Worm (Caenorhabditis elegans): ENCODE measurements around the gene bas-1.

The bas-1 gene

ce11 chrIII:5611604-5612324, at the start of gene bas-1:
Gene bas-1 (plus strand): TSS chrIII:5612274.
- no peak for TF ChIP-seq ceh-16 (tag; optimal IDR thresholded peaks at IDR 0.05)
- TF ChIP-seq ztf-11 (tag; optimal IDR thresholded peaks at IDR 0.05): no peak
- TF ChIP-seq fos-1 (tag; optimal IDR thresholded peaks at IDR 0.05): peak; percentile 53

DNA sequence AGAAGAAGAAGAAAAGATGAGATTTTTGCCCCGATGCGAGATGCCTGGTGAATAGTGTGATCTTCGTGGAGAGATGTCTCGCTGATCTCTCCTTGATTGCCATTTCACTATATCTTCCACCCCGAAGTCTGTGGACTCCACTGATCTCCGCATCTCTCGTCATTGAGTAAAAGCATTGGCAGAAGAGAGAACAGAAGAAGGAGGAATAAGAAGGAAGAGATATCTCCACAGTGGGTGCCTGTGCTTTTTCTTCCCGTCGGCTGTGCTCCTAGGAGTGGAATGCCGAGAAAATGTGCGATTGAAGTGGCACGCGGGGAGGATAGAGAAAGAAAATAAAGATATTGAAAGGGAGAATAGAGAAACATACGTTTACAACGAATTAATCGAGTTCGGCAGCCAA, 48.4 kb upstream of the bas-1 start:
- TF ChIP-seq nhr-10 (tag; optimal IDR thresholded peaks at IDR 0.05): no peak
- TF ChIP-seq nhr-12 (tag; optimal IDR thresholded peaks at IDR 0.05): no peak
- TF ChIP-seq ztf-4 (tag; optimal IDR thresholded peaks at IDR 0.05): no peak
- TF ChIP-seq nhr-11 (tag; optimal IDR thresholded peaks at IDR 0.05): no peak
- TF ChIP-seq nhr-237 (tag; optimal IDR thresholded peaks at IDR 0.05): no peak
- TF ChIP-seq peb-1 (tag; optimal IDR thresholded peaks at IDR 0.05): no peak
- TF ChIP-seq lin-13 (GFP tag; optimal IDR thresholded peaks at IDR 0.05): no peak
- peak; percentile 76 for TF ChIP-seq nhr-129 (tag; optimal IDR thresholded peaks at IDR 0.05)
- no peak for TF ChIP-seq nhr-77 (tag; optimal IDR thresholded peaks at IDR 0.05)
- TF ChIP-seq ceh-82 (tag; optimal IDR thresholded peaks at IDR 0.05): no peak
- no peak for TF ChIP-seq sma-3 (GFP tag; optimal IDR thresholded peaks at IDR 0.05)
- no peak for TF ChIP-seq nhr-25 (tag; optimal IDR thresholded peaks at IDR 0.05)
- no peak for TF ChIP-seq alr-1 (tag; optimal IDR thresholded peaks at IDR 0.05)
- TF ChIP-seq aly-2 (tag; optimal IDR thresholded peaks at IDR 0.05): no peak
- no peak for TF ChIP-seq unc-62 (GFP tag; optimal IDR thresholded peaks at IDR 0.05)
- no peak for TF ChIP-seq lin-39 (tag; optimal IDR thresholded peaks at IDR 0.05)
- TF ChIP-seq sma-9 (GFP tag; optimal IDR thresholded peaks at IDR 0.05): no peak
- no peak for TF ChIP-seq sma-9 (tag; optimal IDR thresholded peaks at IDR 0.05)
- TF ChIP-seq Y55F3AM.14 (GFP tag; optimal IDR thresholded peaks at IDR 0.05): no peak
- TF ChIP-seq ztf-1 (GFP tag; conservative IDR thresholded peaks at IDR 0.05): no peak
- TF ChIP-seq lsy-2 (tag; optimal IDR thresholded peaks at IDR 0.05): peak in 1 of 2 experiments; percentile 23
- no peak for TF ChIP-seq unc-39 (tag; optimal IDR thresholded peaks at IDR 0.05)
- TF ChIP-seq elt-1 (tag; optimal IDR thresholded peaks at IDR 0.05): no peak
- TF ChIP-seq elt-3 (tag; optimal IDR thresholded peaks at IDR 0.05): no peak
- TF ChIP-seq zag-1 (tag; optimal IDR thresholded peaks at IDR 0.05): no peak
- no peak for TF ChIP-seq snpc-4 (tag; optimal IDR thresholded peaks at IDR 0.05)
- TF ChIP-seq crh-2 (tag; optimal IDR thresholded peaks at IDR 0.05): no peak
- peak; percentile 19 for TF ChIP-seq C34F6.9 (tag; optimal IDR thresholded peaks at IDR 0.05)
- no peak for TF ChIP-seq skn-1 (tag; optimal IDR thresholded peaks at IDR 0.05)
- TF ChIP-seq F13H6.1 (tag; optimal IDR thresholded peaks at IDR 0.05): peak; percentile 70

DNA sequence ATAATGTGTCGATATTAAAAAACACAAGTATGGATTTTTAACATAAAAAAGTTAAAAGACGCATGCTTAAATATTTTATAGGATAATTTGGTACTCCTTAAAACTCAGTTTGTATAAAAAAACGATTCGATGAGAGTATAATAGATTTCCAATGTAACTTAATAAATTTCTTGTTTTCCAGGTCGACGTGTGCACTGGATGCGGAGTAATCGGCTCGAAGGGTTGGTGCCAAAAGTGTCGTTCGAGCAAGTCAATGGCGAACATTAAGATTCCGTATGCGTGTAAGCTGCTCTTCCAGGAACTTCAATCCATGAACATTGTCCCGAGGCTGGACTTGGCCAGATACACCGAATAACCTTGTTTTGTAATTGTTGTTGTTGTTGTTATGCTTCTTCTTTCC, 47.7 kb upstream of the bas-1 start:
- TF ChIP-seq ceh-82 (tag; optimal IDR thresholded peaks at IDR 0.05): no peak
- no peak for TF ChIP-seq unc-39 (tag; optimal IDR thresholded peaks at IDR 0.05)
- no peak for TF ChIP-seq nhr-6 (tag; optimal IDR thresholded peaks at IDR 0.05)
- no peak for TF ChIP-seq alr-1 (tag; optimal IDR thresholded peaks at IDR 0.05)
- no peak for TF ChIP-seq mab-5 (tag; optimal IDR thresholded peaks at IDR 0.05)

ce11 chrIII:5564799-5565198, 47.3 kb upstream of the bas-1 start, which contains the start of gene mlc-3:
Gene mlc-3 (plus strand): TSS chrIII:5565025.
- TF ChIP-seq skn-1 (tag; optimal IDR thresholded peaks at IDR 0.05) (no peak), ama-1 (optimal IDR thresholded peaks at IDR 0.05) (peak; percentile 47), sma-9 (GFP tag; optimal IDR thresholded peaks at IDR 0.05) (peak; percentile 20), sma-9 (tag; optimal IDR thresholded peaks at IDR 0.05) (no peak), ZK546.5 (tag; optimal IDR thresholded peaks at IDR 0.05) (no peak), peb-1 (tag; optimal IDR thresholded peaks at IDR 0.05) (no peak), nhr-129 (tag; optimal IDR thresholded peaks at IDR 0.05) (peak; percentile 25), F13H6.1 (tag; optimal IDR thresholded peaks at IDR 0.05) (peak; percentile 49)

ce11 chrIII:5565699-5566098, 46.4 kb upstream of the bas-1 start:
- TF ChIP-seq C34F6.9 (tag; optimal IDR thresholded peaks at IDR 0.05) (no peak), nhr-129 (tag; optimal IDR thresholded peaks at IDR 0.05) (peak; percentile 29)

Measured in whole organism, L2 larva.